Fruit fly (Drosophila melanogaster) whole organism, embryonic: Measurements from ENCODE around the gene mirr.

Experiments
- Atf6 ChIP-seq: fragments of 200-800 bp; sonication (Bioruptor generic); IDR thresholded peaks from 2 replicates; pipeline ENCODE4 v1.3.6; 2022; ENCODE audit warnings: missing biosample characterization, missing genetic modification characterization
- BtbVII ChIP-seq: fragments of 200-800 bp; sonication (Bioruptor generic); optimal IDR thresholded peaks from 3 replicates; lab custom pipeline; 2017; ENCODE audit warnings: missing biosample characterization, mild to moderate bottlenecking, missing genetic modification characterization
- CG11398 ChIP-seq: fragments of 200-800 bp; sonication (Bioruptor generic); optimal IDR thresholded peaks from 2 replicates; lab custom pipeline; 2016; ENCODE audit warnings: missing biosample characterization, missing genetic modification characterization
- CG12219 ChIP-seq: fragments of 200-800 bp; sonication (Bioruptor generic); optimal IDR thresholded peaks from 3 replicates; lab custom pipeline; 2018; ENCODE audit warnings: missing biosample characterization, mild to moderate bottlenecking, missing genetic modification characterization
- CG12236 ChIP-seq: fragments of 200-800 bp; sonication (Bioruptor generic); optimal IDR thresholded peaks from 2 replicates; lab custom pipeline; 2016; ENCODE audit warnings: missing biosample characterization, missing genetic modification characterization
- CG12391 ChIP-seq: fragments of 200-800 bp; sonication (Bioruptor generic); optimal IDR thresholded peaks from 3 replicates; lab custom pipeline; 2018; ENCODE audit warnings: missing biosample characterization, mild to moderate bottlenecking, missing genetic modification characterization, moderate library complexity
- CG12769 ChIP-seq: fragments of 200-800 bp; sonication (Bioruptor generic); optimal IDR thresholded peaks from 2 replicates; lab custom pipeline; 2019; ENCODE audit warnings: missing biosample characterization, mild to moderate bottlenecking, missing genetic modification characterization, moderate library complexity
- CG13287 ChIP-seq: fragments of 200-800 bp; sonication (Bioruptor generic); IDR thresholded peaks from 2 replicates; pipeline ENCODE4 v1.3.6; 2022; ENCODE audit warnings: missing biosample characterization, missing genetic modification characterization; ENCODE audit not compliant: partially characterized antibody
- CG13296 ChIP-seq: fragments of 200-800 bp; sonication (Bioruptor generic); optimal IDR thresholded peaks from 3 replicates; lab custom pipeline; 2018; ENCODE audit warnings: missing biosample characterization, mild to moderate bottlenecking, missing genetic modification characterization
- CG13424 ChIP-seq: fragments of 200-800 bp; sonication (Bioruptor generic); optimal IDR thresholded peaks from 2 replicates; lab custom pipeline; 2019; ENCODE audit warnings: missing biosample characterization, mild to moderate bottlenecking, missing genetic modification characterization, moderate library complexity
- CG15073 ChIP-seq: fragments of 200-800 bp; sonication (Bioruptor generic); optimal IDR thresholded peaks from 2 replicates; lab custom pipeline; 2016; ENCODE audit warnings: missing biosample characterization, missing genetic modification characterization
- CG15479 ChIP-seq: fragments of 200-800 bp; sonication (Bioruptor generic); optimal IDR thresholded peaks from 3 replicates; lab custom pipeline; 2019; ENCODE audit warnings: missing biosample characterization, mild to moderate bottlenecking, missing genetic modification characterization, moderate library complexity
- CG17802 ChIP-seq: fragments of 200-800 bp; sonication (Bioruptor generic); optimal IDR thresholded peaks from 2 replicates; lab custom pipeline; 2018; ENCODE audit warnings: missing biosample characterization, mild to moderate bottlenecking, missing genetic modification characterization, moderate library complexity
- CG17829 ChIP-seq: fragments of 200-800 bp; optimal IDR thresholded peaks from 2 replicates; lab custom pipeline; 2019; ENCODE audit warnings: missing biosample characterization, mild to moderate bottlenecking, missing genetic modification characterization, moderate library complexity
- CG2120 ChIP-seq: fragments of 200-800 bp; sonication (Bioruptor generic); optimal IDR thresholded peaks from 3 replicates; lab custom pipeline; 2016; ENCODE audit warnings: missing biosample characterization, missing genetic modification characterization
- CG30431 ChIP-seq: fragments of 200-800 bp; sonication (Bioruptor generic); optimal IDR thresholded peaks from 2 replicates; lab custom pipeline; 2017; ENCODE audit warnings: missing biosample characterization, missing genetic modification characterization
- CG3065 ChIP-seq: fragments of 200-800 bp; sonication (Bioruptor generic); optimal IDR thresholded peaks from 2 replicates; lab custom pipeline; 2016; ENCODE audit warnings: missing biosample characterization, missing genetic modification characterization
- CG32532 ChIP-seq: fragments of 200-800 bp; sonication (Bioruptor generic); IDR thresholded peaks from 2 replicates; pipeline ENCODE4 v1.3.6; 2022; ENCODE audit warnings: missing biosample characterization, missing genetic modification characterization
- CG4360 ChIP-seq: fragments of 200-800 bp; sonication (Bioruptor generic); IDR thresholded peaks from 2 replicates; pipeline ENCODE4 v1.3.6; 2022; ENCODE audit warnings: missing biosample characterization, missing genetic modification characterization
- CG5180 ChIP-seq: fragments of 200-800 bp; sonication (Bioruptor generic); optimal IDR thresholded peaks from 3 replicates; lab custom pipeline; 2017; ENCODE audit warnings: missing biosample characterization, missing genetic modification characterization, mild to moderate bottlenecking, moderate library complexity, missing genetic modification reagents
- CG9932 ChIP-seq: fragments of 200-800 bp; sonication (Bioruptor generic); IDR thresholded peaks from 2 replicates; pipeline ENCODE4 v1.3.6; 2022; ENCODE audit warnings: missing biosample characterization, missing genetic modification characterization
- Chrac-16 ChIP-seq: fragments of 200-800 bp; sonication (Bioruptor generic); optimal IDR thresholded peaks from 3 replicates; lab custom pipeline; 2016; ENCODE audit warnings: missing biosample characterization, missing genetic modification characterization
- CrebB ChIP-seq: fragments of 200-800 bp; sonication (Bioruptor generic); optimal IDR thresholded peaks from 3 replicates; lab custom pipeline; 2018; ENCODE audit warnings: missing biosample characterization, mild to moderate bottlenecking, missing genetic modification characterization
- D19A ChIP-seq: fragments of 200-800 bp; optimal IDR thresholded peaks from 3 replicates; lab custom pipeline; 2019; ENCODE audit warnings: missing biosample characterization, mild to moderate bottlenecking, missing genetic modification characterization, moderate library complexity
- E2f2 ChIP-seq: fragments of 200-800 bp; sonication (Bioruptor generic); IDR thresholded peaks from 2 replicates; pipeline ENCODE4 v1.3.6; 2022; ENCODE audit warnings: missing biosample characterization, missing genetic modification characterization
- HHEX ChIP-seq: fragments of 200-800 bp; sonication (Bioruptor generic); optimal IDR thresholded peaks from 3 replicates; lab custom pipeline; 2017; ENCODE audit warnings: missing biosample characterization, mild to moderate bottlenecking, missing genetic modification characterization, missing genetic modification reagents
- Hr51 ChIP-seq, 2 experiments: fragments of 200-800 bp; sonication (Bioruptor generic); optimal IDR thresholded peaks; 2 replicates in 1 of 2; 3 replicates in 1 of 2; lab custom pipeline; 2016 to 2018; ENCODE audit warnings: missing biosample characterization in 2 of 2, missing genetic modification characterization in 2 of 2, mild to moderate bottlenecking in 1 of 2, moderate library complexity in 1 of 2
- NFAT ChIP-seq: fragments of 200-800 bp; sonication (Bioruptor generic); IDR thresholded peaks from 2 replicates; pipeline ENCODE4 v1.3.6; 2022; ENCODE audit warnings: missing biosample characterization, missing genetic modification characterization
- Six4 ChIP-seq: fragments of 200-800 bp; sonication (Bioruptor generic); optimal IDR thresholded peaks from 2 replicates; lab custom pipeline; 2016; ENCODE audit warnings: missing biosample characterization, missing genetic modification characterization
- Sry-β ChIP-seq: fragments of 200-800 bp; sonication (Bioruptor generic); optimal IDR thresholded peaks from 2 replicates; lab custom pipeline; 2018; ENCODE audit warnings: missing biosample characterization, mild to moderate bottlenecking, missing genetic modification characterization, moderate library complexity
- ac ChIP-seq: fragments of 200-800 bp; sonication (Bioruptor generic); optimal IDR thresholded peaks from 3 replicates; lab custom pipeline; 2017; ENCODE audit warnings: missing biosample characterization, mild to moderate bottlenecking, missing genetic modification characterization
- chif ChIP-seq, 2 experiments: fragments of 200-800 bp; sonication (Bioruptor generic); optimal IDR thresholded peaks; 3 replicates each; lab custom pipeline; 2016; ENCODE audit warnings: missing biosample characterization in 2 of 2, missing genetic modification characterization in 2 of 2
- crc ChIP-seq: fragments of 200-800 bp; sonication (Bioruptor generic); optimal IDR thresholded peaks from 2 replicates; lab custom pipeline; 2016; ENCODE audit warnings: missing biosample characterization, missing genetic modification characterization
- en ChIP-seq: fragments of 200-800 bp; sonication (Bioruptor generic); optimal IDR thresholded peaks from 2 replicates; lab custom pipeline; 2016; ENCODE audit warnings: missing biosample characterization, missing genetic modification characterization
- esg ChIP-seq: fragments of 200-800 bp; sonication (Bioruptor generic); conservative IDR thresholded peaks from 2 replicates; pipeline ENCODE4 v1.3.6; 2022; ENCODE audit warnings: missing biosample characterization, missing genetic modification characterization
- eyg ChIP-seq: fragments of 200-800 bp; sonication (Bioruptor generic); optimal IDR thresholded peaks from 3 replicates; lab custom pipeline; 2016; ENCODE audit warnings: missing biosample characterization, missing genetic modification characterization
- fd96Cb ChIP-seq: fragments of 200-800 bp; sonication (Bioruptor generic); optimal IDR thresholded peaks from 2 replicates; lab custom pipeline; 2018; ENCODE audit warnings: missing biosample characterization, mild to moderate bottlenecking, missing genetic modification characterization, moderate library complexity
- klu ChIP-seq: fragments of 200-800 bp; sonication (Bioruptor generic); IDR thresholded peaks from 2 replicates; pipeline ENCODE4 v1.3.6; 2022; ENCODE audit warnings: missing biosample characterization, missing genetic modification characterization
- lab ChIP-seq: fragments of 200-800 bp; sonication (Bioruptor generic); optimal IDR thresholded peaks from 3 replicates; lab custom pipeline; 2017; ENCODE audit warnings: missing biosample characterization, missing genetic modification characterization, mild to moderate bottlenecking, moderate library complexity, missing genetic modification reagents
- otp ChIP-seq: fragments of 200-800 bp; sonication (Bioruptor generic); IDR thresholded peaks from 3 replicates; pipeline ENCODE4, ENCODE4 v1.3.6; 2022; ENCODE audit warnings: missing biosample characterization, missing genetic modification characterization
- pzg ChIP-seq: fragments of 200-800 bp; sonication (Bioruptor generic); optimal IDR thresholded peaks from 3 replicates; lab custom pipeline; 2018; ENCODE audit warnings: missing biosample characterization, mild to moderate bottlenecking, missing genetic modification characterization, moderate library complexity
- sd ChIP-seq: fragments of 200-800 bp; sonication (Bioruptor generic); optimal IDR thresholded peaks from 3 replicates; lab custom pipeline; 2018; ENCODE audit warnings: missing biosample characterization, mild to moderate bottlenecking, missing genetic modification characterization, moderate library complexity
- seq ChIP-seq: fragments of 200-800 bp; sonication (Bioruptor generic); IDR thresholded peaks from 2 replicates; pipeline ENCODE4 v1.3.6; 2022; ENCODE audit warnings: missing biosample characterization, missing genetic modification characterization
- slou ChIP-seq: fragments of 200-800 bp; sonication (Bioruptor generic); optimal IDR thresholded peaks from 3 replicates; lab custom pipeline; 2016; ENCODE audit warnings: missing biosample characterization, missing genetic modification characterization
- slp2 ChIP-seq: fragments of 200-800 bp; sonication (Bioruptor generic); optimal IDR thresholded peaks from 2 replicates; lab custom pipeline; 2016; ENCODE audit warnings: missing biosample characterization, missing genetic modification characterization
- sob ChIP-seq: fragments of 200-800 bp; sonication (Bioruptor generic); IDR thresholded peaks from 2 replicates; pipeline ENCODE4 v1.3.6; 2022; ENCODE audit warnings: missing biosample characterization, missing genetic modification characterization
- stwl ChIP-seq: fragments of 200-800 bp; sonication (Bioruptor generic); optimal IDR thresholded peaks from 3 replicates; lab custom pipeline; 2018; ENCODE audit warnings: missing biosample characterization, mild to moderate bottlenecking, missing genetic modification characterization, moderate library complexity
- tna ChIP-seq: fragments of 200-800 bp; sonication (Bioruptor generic); IDR thresholded peaks from 2 replicates; pipeline ENCODE4 v1.3.6; 2022; ENCODE audit warnings: missing biosample characterization, missing genetic modification characterization; ENCODE audit not compliant: partially characterized antibody
- trh ChIP-seq: fragments of 200-800 bp; sonication (Bioruptor generic); optimal IDR thresholded peaks from 2 replicates; lab custom pipeline; 2016; ENCODE audit warnings: missing biosample characterization, missing genetic modification characterization
- wdn ChIP-seq: fragments of 200-800 bp; sonication (Bioruptor generic); IDR thresholded peaks from 2 replicates; pipeline ENCODE4 v1.3.6; 2022; ENCODE audit warnings: missing biosample characterization, missing genetic modification characterization
- wor ChIP-seq: fragments of 200-800 bp; sonication (Bioruptor generic); IDR thresholded peaks from 2 replicates; pipeline ENCODE4 v1.3.6; 2022; ENCODE audit warnings: missing biosample characterization, missing genetic modification characterization

The mirr gene

DNA sequence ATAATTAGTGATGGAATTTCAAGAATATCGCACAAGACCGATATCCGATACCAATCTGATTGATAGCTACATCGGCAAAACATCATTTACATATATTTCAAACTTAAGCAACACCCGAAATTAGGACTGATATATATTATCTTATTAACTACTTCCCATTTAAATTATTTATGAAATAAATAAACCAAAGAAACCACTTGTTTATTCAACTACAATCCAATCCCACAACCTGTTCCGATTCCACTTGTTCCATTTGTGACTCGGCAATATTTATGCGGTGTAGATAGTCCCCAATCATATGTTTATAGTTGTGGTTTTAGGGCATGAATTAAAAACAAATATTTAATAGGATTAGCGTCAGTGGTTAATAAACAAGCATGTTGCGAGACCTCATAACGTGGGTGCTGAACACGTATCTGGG lies 61.3 kb downstream of the mirr start, which contains the start of the genes CG10973 and Vps13D (continued):
- peak; percentile 32 for TF ChIP-seq Six4 (GFP tag; lab: Kevin White, UChicago)
- TF ChIP-seq CG32532 (GFP tag; lab: Robert Waterston, UW): 0 out of 2 replicates have a peak, but pooled peaks have one; percentile 7
- no peak for TF ChIP-seq Hr51 (GFP tag; optimal IDR thresholded peaks at IDR 0.05; lab: Kevin White, UChicago)
- peak; percentile 41; the same call in 1 of the 2 replicates for TF ChIP-seq CG4360 (GFP tag; lab: Robert Waterston, UW)
- no peak for TF ChIP-seq trh
- TF ChIP-seq CG2120 (GFP tag; lab: Kevin White, UChicago): peak; percentile 53
- peak; percentile 67 for TF ChIP-seq seq (GFP tag; lab: Robert Waterston, UW)
- TF ChIP-seq CG30431: no peak
- peak; percentile 12 for TF ChIP-seq slp2 (GFP tag; lab: Kevin White, UChicago)
- TF ChIP-seq chif (GFP tag; optimal IDR thresholded peaks at IDR 0.05; lab: Kevin White, UChicago): no peak
- TF ChIP-seq CG17829 (tag; lab: Kevin White, UChicago): no peak
- no peak for TF ChIP-seq CG9932 (GFP tag; lab: Robert Waterston, UW)
- no peak for TF ChIP-seq CG12391 (tag; lab: Kevin White, UChicago)
- no peak for TF ChIP-seq lab
- no peak for TF ChIP-seq klu
- peak; percentile 40; the same call in 1 of the 2 replicates for TF ChIP-seq E2f2 (GFP tag; lab: Robert Waterston, UW)
- TF ChIP-seq Atf6 (GFP tag; lab: Robert Waterston, UW): peak; percentile 70
- no peak for TF ChIP-seq wdn (GFP tag; lab: Robert Waterston, UW)
- peak; percentile 53; the same call in 1 of the 2 replicates for TF ChIP-seq sob
- peak; percentile 61 for TF ChIP-seq stwl (tag; lab: Kevin White, UChicago)
- TF ChIP-seq Sry-β (GFP tag; lab: Kevin White, UChicago): peak; percentile 61
- peak; percentile 57 for TF ChIP-seq eyg
- TF ChIP-seq CG13296 (GFP tag; lab: Kevin White, UChicago): no peak
- TF ChIP-seq CrebB (tag; lab: Kevin White, UChicago): peak; percentile 82
- peak; percentile 80 for TF ChIP-seq CG13424 (tag; lab: Kevin White, UChicago)
- TF ChIP-seq sd (tag; lab: Kevin White, UChicago): no peak
- TF ChIP-seq NFAT (GFP tag; lab: Robert Waterston, UW): no peak
- TF ChIP-seq BtbVII (GFP tag; lab: Kevin White, UChicago): peak; percentile 58
- TF ChIP-seq HHEX (GFP tag; lab: Kevin White, UChicago): no peak
- TF ChIP-seq CG3065 (GFP tag; lab: Kevin White, UChicago): no peak
- TF ChIP-seq slou (GFP tag; lab: Kevin White, UChicago): peak; percentile 57
- no peak for TF ChIP-seq CG15479
- TF ChIP-seq crc (GFP tag; lab: Kevin White, UChicago): no peak
- TF ChIP-seq CG12236 (GFP tag; lab: Kevin White, UChicago): peak; percentile 49
- TF ChIP-seq fd96Cb (tag; lab: Kevin White, UChicago): no peak
- no peak for TF ChIP-seq CG17802 (tag; lab: Kevin White, UChicago)
- TF ChIP-seq tna (GFP tag; lab: Robert Waterston, UW): peak; percentile 69
- peak; percentile 38 for TF ChIP-seq CG11398 (GFP tag; lab: Kevin White, UChicago)
- TF ChIP-seq pzg (GFP tag; lab: Kevin White, UChicago): peak; percentile 84
- peak; percentile 11 for TF ChIP-seq Chrac-16 (GFP tag; lab: Kevin White, UChicago)
- TF ChIP-seq D19A (tag; lab: Kevin White, UChicago): no peak
- TF ChIP-seq CG15073 (GFP tag; lab: Kevin White, UChicago): no peak
- TF ChIP-seq wor (GFP tag; lab: Robert Waterston, UW): no peak
- no peak for TF ChIP-seq CG12769 (tag; lab: Kevin White, UChicago)
- TF ChIP-seq en (GFP tag; lab: Kevin White, UChicago): no peak
- no peak for TF ChIP-seq CG12219 (GFP tag; lab: Kevin White, UChicago)
- TF ChIP-seq ac: no peak
- peak; percentile 95 for TF ChIP-seq CG13287
- TF ChIP-seq esg: no peak
- TF ChIP-seq otp: no peak
- no peak for TF ChIP-seq CG5180 (GFP tag; lab: Kevin White, UChicago)
